Fruit fly (Drosophila melanogaster): Measurements from ENCODE around the gene Gnmt.

Gnmt gene

DNA sequence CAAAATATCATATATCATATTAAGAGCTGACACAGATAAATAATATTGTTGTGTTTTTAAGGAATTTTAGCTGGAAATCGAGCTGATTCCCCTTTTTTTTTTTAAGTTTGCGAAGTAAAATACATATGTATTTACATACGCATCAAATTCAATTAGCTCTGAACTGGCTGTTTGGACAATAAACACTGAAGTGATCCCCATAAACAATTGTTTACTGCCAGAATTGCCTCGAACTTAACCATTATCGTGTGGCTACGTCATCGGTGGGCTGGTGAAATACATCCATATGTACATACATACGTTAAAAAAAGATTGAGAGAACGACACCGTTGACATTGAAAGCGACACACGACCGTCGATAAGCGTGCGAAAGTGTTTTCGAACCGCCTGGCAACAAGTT, 41.8 kb downstream of the Gnmt start:
- TF ChIP-seq ovo (GFP tag; optimal IDR thresholded peaks at IDR 0.05) (no peak), CG11617 (GFP tag; optimal IDR thresholded peaks at IDR 0.05) (no peak), CG5204 (GFP tag; optimal IDR thresholded peaks at IDR 0.05) (no peak), cic (GFP tag; optimal IDR thresholded peaks at IDR 0.05) (peak; percentile 44), bab1 (GFP tag; optimal IDR thresholded peaks at IDR 0.05) (no peak), toe (GFP tag; optimal IDR thresholded peaks at IDR 0.05) (no peak), CG33017 (tag; optimal IDR thresholded peaks at IDR 0.05) (peak; percentile 59), Mnt (GFP tag; optimal IDR thresholded peaks at IDR 0.05) (no peak), Hr96 (GFP tag; optimal IDR thresholded peaks at IDR 0.05) (no peak), CG12768 (GFP tag; optimal IDR thresholded peaks at IDR 0.05) (peak; percentile 65), pad (GFP tag; optimal IDR thresholded peaks at IDR 0.05) (peak; percentile 21), kay (GFP tag; ENCODE audit: borderline replicate concordance) (no peak), CG14711 (tag; optimal IDR thresholded peaks at IDR 0.05) (no peak), CG7101 (tag; optimal IDR thresholded peaks at IDR 0.05) (peak; percentile 46), CG1620 (GFP tag; optimal IDR thresholded peaks at IDR 0.05) (no peak), Clk (GFP tag; optimal IDR thresholded peaks at IDR 0.05) (no peak), Crg-1 (GFP tag; optimal IDR thresholded peaks at IDR 0.05) (no peak), tj (GFP tag; optimal IDR thresholded peaks at IDR 0.05) (peak; percentile 81), CG7045 (GFP tag; optimal IDR thresholded peaks at IDR 0.05) (no peak), cnc (optimal IDR thresholded peaks at IDR 0.05) (no peak)

DNA sequence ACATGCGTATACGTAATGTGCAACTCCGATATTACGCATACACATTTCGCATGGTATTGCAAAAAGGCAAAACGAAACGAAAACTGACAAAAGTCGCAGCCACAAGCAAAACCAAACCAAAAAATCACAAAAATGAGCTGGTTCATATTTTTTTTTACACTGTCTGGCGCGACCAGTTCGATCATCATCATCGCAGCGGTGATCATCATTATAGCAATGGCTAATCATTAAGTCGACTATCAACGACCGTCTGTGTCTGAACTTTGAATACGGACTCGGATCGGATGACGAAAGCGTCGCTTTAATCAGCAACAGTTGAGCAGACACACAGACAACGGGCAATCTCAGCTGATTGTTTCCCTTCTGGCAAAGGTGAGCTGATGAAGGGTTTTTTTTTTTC, 42.5 kb downstream of the Gnmt start:
- TF ChIP-seq tj (GFP tag; optimal IDR thresholded peaks at IDR 0.05) (peak; percentile 72), toe (GFP tag; optimal IDR thresholded peaks at IDR 0.05) (no peak), CG7101 (tag; optimal IDR thresholded peaks at IDR 0.05) (no peak), Mnt (GFP tag; optimal IDR thresholded peaks at IDR 0.05) (no peak), kay (GFP tag; ENCODE audit: borderline replicate concordance) (no peak), CG7045 (GFP tag; optimal IDR thresholded peaks at IDR 0.05) (no peak), CG14711 (tag; optimal IDR thresholded peaks at IDR 0.05) (no peak), cnc (optimal IDR thresholded peaks at IDR 0.05) (no peak), Clk (GFP tag; optimal IDR thresholded peaks at IDR 0.05) (no peak), bab1 (GFP tag; optimal IDR thresholded peaks at IDR 0.05) (no peak), CG1620 (GFP tag; optimal IDR thresholded peaks at IDR 0.05) (no peak), CG33017 (tag; optimal IDR thresholded peaks at IDR 0.05) (no peak), CG12768 (GFP tag; optimal IDR thresholded peaks at IDR 0.05) (peak; percentile 58), CG11617 (GFP tag; optimal IDR thresholded peaks at IDR 0.05) (no peak), pad (GFP tag; optimal IDR thresholded peaks at IDR 0.05) (no peak), Hr96 (GFP tag; optimal IDR thresholded peaks at IDR 0.05) (no peak), ovo (GFP tag; optimal IDR thresholded peaks at IDR 0.05) (no peak), Crg-1 (GFP tag; optimal IDR thresholded peaks at IDR 0.05) (no peak), cic (GFP tag; optimal IDR thresholded peaks at IDR 0.05) (peak; percentile 22), CG5204 (GFP tag; optimal IDR thresholded peaks at IDR 0.05) (no peak)

DNA sequence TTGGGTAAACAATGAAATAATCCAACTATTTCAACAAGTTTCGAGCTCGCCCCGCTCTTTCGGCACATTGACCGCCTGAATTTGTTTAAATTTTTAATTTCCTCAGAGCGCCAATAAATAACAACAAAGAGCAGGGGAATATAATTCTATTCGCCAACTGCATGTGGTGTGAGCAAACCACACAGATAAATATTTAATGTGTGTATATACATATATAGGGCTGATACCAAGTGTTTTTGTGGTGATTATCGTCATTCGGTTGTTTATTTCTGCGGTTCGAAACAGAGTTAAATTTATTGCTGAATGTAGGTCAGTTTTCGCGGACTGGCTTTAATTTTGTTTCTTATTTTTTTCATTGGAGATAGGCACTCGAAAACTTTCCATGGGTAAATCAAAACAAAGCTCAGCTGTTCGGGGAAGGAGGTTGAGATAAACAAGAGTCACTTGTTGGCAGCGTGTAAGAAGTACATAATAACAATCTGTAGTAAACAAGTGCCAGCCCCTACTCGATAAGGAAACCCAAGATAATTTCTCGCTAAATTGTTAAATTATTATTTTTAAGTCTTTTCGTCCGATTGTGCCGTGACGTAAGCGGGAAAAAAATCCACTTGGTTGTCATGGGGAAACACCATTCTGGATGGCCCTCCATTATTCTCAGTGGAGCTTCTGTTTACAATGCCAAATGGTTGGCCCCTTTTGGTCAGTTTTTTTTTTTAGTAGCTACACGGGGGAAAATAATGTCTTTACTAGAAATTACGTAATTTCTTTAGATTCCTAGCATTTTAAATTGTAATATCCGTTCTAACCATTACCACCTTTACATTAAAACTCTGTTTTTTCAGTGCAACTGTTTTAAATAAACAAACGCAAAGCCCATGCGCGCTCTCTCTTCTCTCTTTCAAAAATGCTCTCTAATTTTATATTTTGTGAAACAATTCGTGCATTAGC, 43.5 kb downstream of the Gnmt start:
- TF ChIP-seq toe (GFP tag; optimal IDR thresholded peaks at IDR 0.05) (peak; percentile 51), CG7101 (tag; optimal IDR thresholded peaks at IDR 0.05) (peak; percentile 14), kay (GFP tag; ENCODE audit: borderline replicate concordance) (peak; percentile 92), cic (GFP tag; optimal IDR thresholded peaks at IDR 0.05) (peak; percentile 88), ovo (GFP tag; optimal IDR thresholded peaks at IDR 0.05) (no peak), CG11617 (GFP tag; optimal IDR thresholded peaks at IDR 0.05) (peak; percentile 33), CG12768 (GFP tag; optimal IDR thresholded peaks at IDR 0.05) (peak; percentile 7), Crg-1 (GFP tag; optimal IDR thresholded peaks at IDR 0.05) (no peak), Clk (GFP tag; optimal IDR thresholded peaks at IDR 0.05) (no peak), CG7045 (GFP tag; optimal IDR thresholded peaks at IDR 0.05) (peak; percentile 52), CG14711 (tag; optimal IDR thresholded peaks at IDR 0.05) (peak; percentile 43), CG33017 (tag; optimal IDR thresholded peaks at IDR 0.05) (peak; percentile 62)

DNA sequence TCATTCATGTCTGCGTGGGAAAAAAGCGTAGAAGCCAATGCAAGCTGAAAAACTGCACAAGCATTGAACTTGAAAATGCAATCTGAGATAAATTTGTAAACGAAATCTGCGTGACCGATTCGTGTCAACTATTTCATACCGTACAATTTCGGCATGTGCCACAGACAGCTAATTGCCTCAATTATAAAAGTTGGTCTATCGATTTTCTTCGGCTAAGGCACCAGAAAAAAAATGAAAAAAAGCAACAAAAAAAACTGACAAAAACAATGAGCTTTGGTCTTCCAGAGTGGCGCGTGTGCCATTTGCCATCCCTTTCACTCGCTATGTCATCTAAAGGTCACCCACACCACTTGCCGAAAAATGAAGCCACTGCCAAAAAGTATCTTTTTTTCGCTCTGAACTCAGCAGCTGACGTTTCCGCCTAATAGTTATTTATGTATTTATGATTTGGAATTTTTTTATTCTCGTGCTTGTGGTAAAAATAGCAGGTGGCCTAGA, 44.2 kb downstream of the Gnmt start:
- TF ChIP-seq CG14711 (tag; optimal IDR thresholded peaks at IDR 0.05), result no peak
- TF ChIP-seq CG33017 (tag; optimal IDR thresholded peaks at IDR 0.05), result no peak
- no peak for TF ChIP-seq Mnt (GFP tag; optimal IDR thresholded peaks at IDR 0.05)

DNA sequence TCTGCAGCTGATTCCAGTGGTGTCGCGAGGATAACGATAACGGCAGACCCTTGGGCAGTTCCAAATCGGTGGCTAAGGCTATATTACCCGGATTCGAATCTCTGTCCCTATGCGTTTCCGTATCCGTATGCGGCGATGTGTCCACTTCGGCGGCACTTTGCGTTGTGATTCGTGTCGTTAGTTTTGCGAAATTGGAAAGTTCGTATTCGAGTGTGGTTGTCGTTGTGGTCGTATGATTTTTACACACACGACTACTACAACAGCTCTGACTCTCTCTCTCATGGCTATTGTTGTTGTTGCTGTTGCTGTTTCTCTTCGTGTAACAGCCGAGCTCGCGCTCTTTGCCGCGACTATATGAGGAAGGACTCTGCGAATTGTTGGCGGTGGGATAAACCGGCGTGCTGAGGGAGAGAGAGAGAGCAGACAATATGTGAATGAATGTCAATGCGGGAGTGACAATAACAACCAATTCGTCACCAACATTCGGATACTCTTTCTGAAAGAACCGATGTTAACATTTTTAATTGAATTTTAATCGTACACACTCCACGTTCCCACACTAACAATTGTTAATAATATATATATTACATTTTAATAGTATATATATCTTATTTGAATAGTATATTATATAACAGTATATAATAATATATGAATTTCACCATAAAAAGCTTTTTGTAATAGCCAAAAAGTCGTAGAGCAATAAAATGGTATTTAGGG, 45.4 kb downstream of the Gnmt start:
- TF ChIP-seq bab1 (GFP tag; optimal IDR thresholded peaks at IDR 0.05) (peak; percentile 48), CG11617 (GFP tag; optimal IDR thresholded peaks at IDR 0.05) (no peak), Mnt (GFP tag; optimal IDR thresholded peaks at IDR 0.05) (peak; percentile 57), CG14711 (tag; optimal IDR thresholded peaks at IDR 0.05) (peak; percentile 48), toe (GFP tag; optimal IDR thresholded peaks at IDR 0.05) (peak; percentile 21), kay (GFP tag; ENCODE audit: borderline replicate concordance) (peak; percentile 92), ovo (GFP tag; optimal IDR thresholded peaks at IDR 0.05) (peak; percentile 43), CG5204 (GFP tag; optimal IDR thresholded peaks at IDR 0.05) (no peak), CG7101 (tag; optimal IDR thresholded peaks at IDR 0.05) (peak; percentile 53), CG1620 (GFP tag; optimal IDR thresholded peaks at IDR 0.05) (peak; percentile 11), tj (GFP tag; optimal IDR thresholded peaks at IDR 0.05) (peak; percentile 54), Crg-1 (GFP tag; optimal IDR thresholded peaks at IDR 0.05) (peak; percentile 65), cic (GFP tag; optimal IDR thresholded peaks at IDR 0.05) (peak; percentile 86), CG12768 (GFP tag; optimal IDR thresholded peaks at IDR 0.05) (peak; percentile 63), Hr96 (GFP tag; optimal IDR thresholded peaks at IDR 0.05) (peak; percentile 29), Clk (GFP tag; optimal IDR thresholded peaks at IDR 0.05) (no peak), CG7045 (GFP tag; optimal IDR thresholded peaks at IDR 0.05) (peak; percentile 4), cnc (optimal IDR thresholded peaks at IDR 0.05) (no peak), pad (GFP tag; optimal IDR thresholded peaks at IDR 0.05) (peak; percentile 5), CG33017 (tag; optimal IDR thresholded peaks at IDR 0.05) (peak; percentile 71)

Measured in whole organism, adult.